Worm (Caenorhabditis elegans): ENCODE results near the gene gyg-2.
A peak's percentile ranks its signal among the peaks of the same experiment; 100 is the strongest.

Gene gyg-2

DNA sequence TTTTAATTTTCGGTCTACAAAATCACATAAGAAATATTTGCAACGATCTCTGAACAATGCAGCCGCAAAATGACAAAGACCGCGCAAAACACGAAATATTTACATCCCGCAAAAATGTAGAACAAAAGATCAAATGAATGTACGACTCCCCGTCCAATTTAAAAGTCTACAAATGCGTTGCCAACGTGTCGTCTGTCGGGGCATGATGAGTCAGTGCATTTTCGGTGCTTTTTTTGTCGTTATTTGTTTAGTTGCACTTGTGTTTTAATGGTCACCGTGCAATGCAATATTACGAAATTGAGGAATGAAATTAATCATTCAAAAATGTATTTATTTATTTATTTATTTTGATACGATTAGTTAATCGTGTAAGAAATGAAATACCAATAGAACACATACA lies 21.5 kb downstream of the gyg-2 start:
- TF ChIP-seq hmbx-1 (tag; optimal IDR thresholded peaks at IDR 0.05) (no peak), tra-4 (tag; optimal IDR thresholded peaks at IDR 0.05) (no peak), F13C5.2 (tag; optimal IDR thresholded peaks at IDR 0.05) (no peak), ceh-36 (tag; optimal IDR thresholded peaks at IDR 0.05) (no peak), pes-1 (GFP tag; IDR thresholded peaks at IDR 0.05) (no peak), ceh-13 (GFP tag; optimal IDR thresholded peaks at IDR 0.05) (no peak)

DNA sequence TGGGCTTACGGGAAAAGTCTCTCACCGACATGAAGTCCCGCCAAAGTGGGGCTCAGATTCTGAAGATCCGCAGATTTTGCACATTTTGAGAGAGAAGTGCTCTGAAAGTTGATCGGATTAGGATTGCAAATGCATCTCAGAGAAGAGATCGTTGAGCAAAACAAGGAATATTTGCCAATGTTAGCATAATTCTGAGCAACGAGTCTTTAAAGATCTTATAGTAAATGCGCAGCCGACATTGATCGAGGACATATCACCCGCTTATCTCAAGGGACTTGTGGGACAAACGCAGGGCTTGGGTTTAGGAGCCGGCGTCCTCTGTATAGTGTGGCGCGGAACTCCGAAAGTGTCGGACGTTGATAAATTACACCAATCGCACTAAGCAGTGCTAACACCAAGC lies 22.3 kb downstream of the gyg-2 start, which contains the start of gene nhr-112:
TSS of gene nhr-112 (minus strand) at position 101 of the 400 bp plus-strand sequence.
- TF ChIP-seq hnd-1 (tag; optimal IDR thresholded peaks at IDR 0.05): no peak
- TF ChIP-seq F13C5.2 (tag; optimal IDR thresholded peaks at IDR 0.05): no peak
- TF ChIP-seq flt-1 (GFP tag; IDR thresholded peaks at IDR 0.05): no peak
- TF ChIP-seq ceh-36 (tag; optimal IDR thresholded peaks at IDR 0.05): no peak
- TF ChIP-seq B0310.2 (tag; optimal IDR thresholded peaks at IDR 0.05): no peak
- no peak for TF ChIP-seq tra-4 (tag; optimal IDR thresholded peaks at IDR 0.05)
- no peak for TF ChIP-seq hmbx-1 (tag; optimal IDR thresholded peaks at IDR 0.05)
- TF ChIP-seq hmg-4 (GFP tag; optimal IDR thresholded peaks at IDR 0.05): no peak
- no peak for TF ChIP-seq aly-1 (tag; optimal IDR thresholded peaks at IDR 0.05)
- no peak for TF ChIP-seq ama-1 (optimal IDR thresholded peaks at IDR 0.05)
- TF ChIP-seq tbx-11 (GFP tag; IDR thresholded peaks at IDR 0.05): no peak
- TF ChIP-seq ets-7 (tag; optimal IDR thresholded peaks at IDR 0.05): no peak
- TF ChIP-seq sea-1 (GFP tag; conservative IDR thresholded peaks at IDR 0.05): no peak
- no peak for TF ChIP-seq scrt-1 (GFP tag; IDR thresholded peaks at IDR 0.05)
- no peak for TF ChIP-seq ceh-13 (GFP tag; optimal IDR thresholded peaks at IDR 0.05)
- no peak for TF ChIP-seq tbx-37 (GFP tag; conservative IDR thresholded peaks at IDR 0.05)
- no peak for TF ChIP-seq pes-1 (GFP tag; IDR thresholded peaks at IDR 0.05)

DNA sequence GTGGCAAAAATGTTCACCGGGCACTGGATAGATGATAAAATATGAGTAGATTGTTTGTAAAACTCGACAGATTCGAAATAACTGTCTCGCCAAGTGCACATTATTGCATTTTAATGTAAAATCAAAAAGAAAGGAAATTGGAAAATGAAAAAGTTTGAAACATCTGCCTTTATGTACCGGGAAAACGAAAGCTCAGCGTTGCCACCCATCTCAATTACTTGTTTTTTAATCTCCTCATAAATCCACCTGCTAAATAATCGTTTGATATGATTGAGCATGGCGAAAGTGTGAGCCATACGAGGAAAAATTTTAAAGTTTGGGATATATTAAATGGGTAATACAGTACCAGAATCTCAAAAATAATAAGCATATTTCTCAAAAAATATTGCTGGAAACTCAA lies 29.5 kb downstream of the gyg-2 start, which contains the start of gene srh-137:
TSS of gene srh-137 (minus strand) at position 101 of the 400 bp plus-strand sequence.
- TF ChIP-seq hmbx-1 (tag; optimal IDR thresholded peaks at IDR 0.05) (no peak), ama-1 (optimal IDR thresholded peaks at IDR 0.05) (no peak), hmg-4 (GFP tag; optimal IDR thresholded peaks at IDR 0.05) (no peak), pes-1 (GFP tag; IDR thresholded peaks at IDR 0.05) (no peak), tbx-37 (GFP tag; conservative IDR thresholded peaks at IDR 0.05) (no peak), hnd-1 (tag; optimal IDR thresholded peaks at IDR 0.05) (no peak), F13C5.2 (tag; optimal IDR thresholded peaks at IDR 0.05) (no peak), tbx-11 (GFP tag; IDR thresholded peaks at IDR 0.05) (no peak), scrt-1 (GFP tag; IDR thresholded peaks at IDR 0.05) (no peak), ceh-36 (tag; optimal IDR thresholded peaks at IDR 0.05) (no peak), aly-1 (tag; optimal IDR thresholded peaks at IDR 0.05) (no peak), ceh-13 (GFP tag; optimal IDR thresholded peaks at IDR 0.05) (no peak), tra-4 (tag; optimal IDR thresholded peaks at IDR 0.05) (no peak), B0310.2 (tag; optimal IDR thresholded peaks at IDR 0.05) (no peak)

DNA sequence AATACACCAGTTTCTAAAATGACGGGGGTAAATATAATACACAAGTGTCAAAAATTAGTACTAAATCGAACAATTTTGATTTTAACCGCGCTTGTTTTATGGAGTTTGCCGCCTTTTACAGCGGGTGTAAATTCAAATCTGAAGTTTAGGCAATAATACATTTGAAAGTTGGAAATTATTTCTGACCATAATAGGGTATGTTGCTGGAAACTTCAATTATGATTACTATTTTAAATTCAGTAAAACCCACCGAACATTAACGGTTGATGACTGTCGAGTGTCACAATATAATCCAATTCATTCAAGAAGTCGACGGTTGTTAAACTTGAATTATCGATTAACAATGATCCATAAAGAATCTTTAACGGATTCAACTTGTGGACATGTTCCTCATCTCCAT lies 32.3 kb downstream of the gyg-2 start:
- no peak for TF ChIP-seq ceh-13 (GFP tag; optimal IDR thresholded peaks at IDR 0.05)
- no peak for TF ChIP-seq flt-1 (GFP tag; IDR thresholded peaks at IDR 0.05)
- TF ChIP-seq hmg-4 (GFP tag; optimal IDR thresholded peaks at IDR 0.05): no peak
- no peak for TF ChIP-seq B0310.2 (tag; optimal IDR thresholded peaks at IDR 0.05)

DNA sequence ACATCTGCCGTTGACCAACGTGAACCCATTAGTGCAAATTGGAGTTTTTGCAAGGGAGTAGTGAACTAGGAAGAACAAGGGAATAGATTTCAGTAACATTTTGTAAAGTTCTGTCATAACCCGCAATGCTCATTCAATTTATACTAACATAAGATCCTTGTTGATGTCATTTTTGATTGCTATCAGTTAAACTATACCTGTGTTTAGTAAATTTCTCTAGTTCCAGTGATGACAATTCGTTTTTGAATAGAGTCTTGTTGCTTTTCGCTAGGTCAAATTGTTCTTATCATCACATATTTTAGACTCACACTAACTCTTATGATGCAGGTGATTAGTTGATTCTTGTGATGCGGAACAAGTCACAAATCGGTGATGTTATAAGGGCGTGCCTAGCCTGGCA lies 39.5 kb downstream of the gyg-2 start, which contains the start of gene clec-9:
TSS of gene clec-9 (minus strand) at position 101 of the 400 bp plus-strand sequence.
- TF ChIP-seq B0310.2 (tag; optimal IDR thresholded peaks at IDR 0.05): no peak
- no peak for TF ChIP-seq flt-1 (GFP tag; IDR thresholded peaks at IDR 0.05)
- no peak for TF ChIP-seq pes-1 (GFP tag; IDR thresholded peaks at IDR 0.05)
- no peak for TF ChIP-seq tbx-37 (GFP tag; conservative IDR thresholded peaks at IDR 0.05)
- no peak for TF ChIP-seq ets-7 (tag; optimal IDR thresholded peaks at IDR 0.05)
- TF ChIP-seq scrt-1 (GFP tag; IDR thresholded peaks at IDR 0.05): no peak
- TF ChIP-seq hmbx-1 (tag; optimal IDR thresholded peaks at IDR 0.05): no peak
- no peak for TF ChIP-seq sea-1 (GFP tag; conservative IDR thresholded peaks at IDR 0.05)
- TF ChIP-seq F13C5.2 (tag; optimal IDR thresholded peaks at IDR 0.05): no peak
- no peak for TF ChIP-seq tra-4 (tag; optimal IDR thresholded peaks at IDR 0.05)
- TF ChIP-seq ama-1 (optimal IDR thresholded peaks at IDR 0.05): no peak
- TF ChIP-seq ceh-36 (tag; optimal IDR thresholded peaks at IDR 0.05): no peak
- TF ChIP-seq ceh-13 (GFP tag; optimal IDR thresholded peaks at IDR 0.05): no peak
- no peak for TF ChIP-seq aly-1 (tag; optimal IDR thresholded peaks at IDR 0.05)
- TF ChIP-seq tbx-11 (GFP tag; IDR thresholded peaks at IDR 0.05): no peak

DNA sequence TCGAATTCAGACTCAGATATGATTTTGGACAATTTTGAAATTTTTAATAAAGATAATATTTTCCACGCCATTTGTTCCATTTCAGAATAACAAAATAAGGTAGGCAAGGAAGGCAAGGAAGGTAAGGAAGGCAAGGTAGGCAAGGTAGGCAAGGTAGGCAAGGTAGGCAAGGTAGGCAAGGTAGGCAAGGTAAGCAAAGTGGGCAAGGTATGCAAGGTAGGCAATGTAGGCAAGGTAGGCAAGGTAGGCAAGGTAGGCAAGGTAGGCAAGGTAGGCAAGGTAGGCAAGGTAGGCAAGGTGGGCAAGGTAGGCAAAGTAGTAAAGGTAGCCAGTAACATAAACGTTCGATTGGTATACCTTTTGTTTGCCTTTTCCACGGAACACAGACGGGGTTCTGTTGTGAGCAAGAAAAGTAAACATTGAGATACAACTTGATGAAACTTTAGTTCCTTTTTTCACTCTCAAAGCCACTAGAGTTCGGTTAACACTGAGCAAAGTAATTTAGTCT lies 46.3 kb downstream of the gyg-2 start, which contains the start of gene Y70C5C.1:
TSS of gene Y70C5C.1 (plus strand) at position 458 of the 508 bp plus-strand sequence.
- TF ChIP-seq ceh-13 (GFP tag; optimal IDR thresholded peaks at IDR 0.05) (no peak), tbx-37 (GFP tag; conservative IDR thresholded peaks at IDR 0.05) (no peak), hmbx-1 (tag; optimal IDR thresholded peaks at IDR 0.05) (peak; percentile 71), hnd-1 (tag; optimal IDR thresholded peaks at IDR 0.05) (peak; percentile 63), tbx-11 (GFP tag; IDR thresholded peaks at IDR 0.05) (peak; percentile 68), ceh-36 (tag; optimal IDR thresholded peaks at IDR 0.05) (peak; percentile 51)

DNA sequence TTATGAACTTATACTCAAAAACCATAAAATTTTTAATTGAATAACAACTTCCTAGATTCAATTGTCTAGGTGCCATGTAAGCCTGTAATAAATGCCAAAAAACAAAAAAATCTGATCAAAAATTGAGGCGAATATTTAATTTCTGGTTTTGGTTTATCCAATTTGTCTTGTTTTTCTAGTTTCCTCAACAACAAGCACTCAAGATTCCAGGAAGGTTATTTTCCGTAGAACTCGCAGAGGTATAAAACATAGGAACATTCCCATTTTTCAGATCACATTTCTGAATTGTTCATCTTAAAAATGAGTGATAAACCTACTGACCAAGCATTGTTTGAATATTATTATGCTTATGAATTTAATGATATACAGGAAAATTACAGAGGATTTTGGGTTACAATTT lies 48.9 kb downstream of the gyg-2 start, which contains the start of gene srw-41:
TSS of gene srw-41 (plus strand) at position 301 of the 400 bp plus-strand sequence.
- no peak for TF ChIP-seq pes-1 (GFP tag; IDR thresholded peaks at IDR 0.05)
- TF ChIP-seq ceh-36 (tag; optimal IDR thresholded peaks at IDR 0.05): no peak
- no peak for TF ChIP-seq scrt-1 (GFP tag; IDR thresholded peaks at IDR 0.05)
- TF ChIP-seq hmbx-1 (tag; optimal IDR thresholded peaks at IDR 0.05): no peak

DNA sequence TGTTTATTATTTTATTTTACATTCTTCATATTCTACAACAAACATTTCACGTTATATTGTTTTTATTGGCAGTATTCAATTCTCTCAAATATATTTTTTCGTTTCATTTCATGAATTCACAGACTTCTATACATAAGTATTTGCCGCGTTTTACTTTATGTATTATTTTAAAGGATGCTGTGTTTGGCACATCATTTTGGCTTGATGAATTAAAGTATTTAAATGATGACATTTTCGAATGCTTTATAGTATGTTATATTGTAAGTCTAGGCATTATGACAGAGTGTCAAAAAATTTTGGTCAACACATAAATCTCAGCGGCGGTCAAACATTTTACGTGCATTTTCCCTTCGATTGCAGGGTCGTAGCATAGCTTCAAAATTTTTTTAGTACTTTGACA lies 50.6 kb downstream of the gyg-2 start:
- TF ChIP-seq ceh-36 (tag; optimal IDR thresholded peaks at IDR 0.05) (no peak), hmbx-1 (tag; optimal IDR thresholded peaks at IDR 0.05) (no peak)

All from whole organism, early embryonic.